Worm (Caenorhabditis elegans): ENCODE results near the gene F14D7.8.

DNA sequence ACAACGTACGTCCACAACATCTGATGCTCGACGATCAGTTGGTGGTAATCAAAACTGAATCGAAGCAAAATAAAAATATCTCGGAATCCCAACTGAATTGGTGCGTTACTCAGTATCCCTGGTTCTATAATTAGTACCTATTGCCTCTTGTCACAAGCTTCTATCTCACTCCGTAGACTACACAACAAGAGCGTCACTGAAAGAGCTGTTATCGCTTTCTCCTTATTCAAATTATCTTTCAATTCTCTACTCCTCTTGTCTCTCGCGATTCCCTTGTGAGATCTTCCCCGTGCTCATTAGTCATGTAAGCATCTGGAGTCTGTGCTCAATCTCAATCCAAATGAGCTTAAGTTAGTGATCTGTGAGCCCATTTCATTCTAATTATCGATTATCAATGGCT lies 24.1 kb upstream of the F14D7.8 start, which contains the start of gene srm-6:
- TF ChIP-seq W03F9.2 (tag; optimal IDR thresholded peaks at IDR 0.05) (no peak), him-1 (tag; optimal IDR thresholded peaks at IDR 0.05) (no peak), dao-5 (tag; optimal IDR thresholded peaks at IDR 0.05) (no peak)
